Worm (Caenorhabditis elegans): Measurements from ENCODE around the gene chil-12.

chil-12 gene

DNA sequence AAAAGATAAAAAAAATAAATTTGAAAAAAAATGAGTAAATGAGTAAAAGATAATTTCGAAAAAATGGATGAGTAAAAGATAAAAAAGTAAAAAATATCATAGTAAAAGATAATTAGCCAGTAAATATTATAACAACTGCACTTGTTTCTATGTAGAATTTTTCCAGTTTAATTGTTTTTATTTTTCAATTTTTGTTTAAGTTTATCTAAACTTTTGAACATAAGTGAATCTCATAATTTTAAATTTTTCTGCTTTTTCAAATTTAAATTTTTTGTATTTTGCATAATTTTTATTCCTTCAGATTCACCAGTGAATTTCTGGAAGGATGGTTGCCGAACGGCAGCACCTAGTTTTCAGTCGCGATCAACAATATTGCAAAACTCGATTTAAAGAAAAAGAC lies at the start of gene chil-12:
chil-12 (plus strand) TSS at position 301 of the 400 bp plus-strand sequence.
- TF ChIP-seq unc-55 (GFP tag; optimal IDR thresholded peaks at IDR 0.05) (no peak), snpc-4 (tag; optimal IDR thresholded peaks at IDR 0.05) (no peak), nhr-12 (tag; optimal IDR thresholded peaks at IDR 0.05) (no peak), elt-3 (tag; optimal IDR thresholded peaks at IDR 0.05) (no peak), R02D3.7 (tag; optimal IDR thresholded peaks at IDR 0.05) (no peak), nhr-25 (tag; optimal IDR thresholded peaks at IDR 0.05) (no peak), dmd-4 (tag; optimal IDR thresholded peaks at IDR 0.05) (no peak), lsy-2 (tag; optimal IDR thresholded peaks at IDR 0.05) (no peak), ZK546.5 (tag; optimal IDR thresholded peaks at IDR 0.05) (no peak)

- TF ChIP-seq unc-62 (GFP tag; optimal IDR thresholded peaks at IDR 0.05) = no peak
- TF ChIP-seq ceh-16 (tag; optimal IDR thresholded peaks at IDR 0.05) = no peak
- no peak for TF ChIP-seq ceh-82 (tag; optimal IDR thresholded peaks at IDR 0.05)
- TF ChIP-seq nhr-21 (tag; optimal IDR thresholded peaks at IDR 0.05) = no peak
- no peak for TF ChIP-seq snpc-4 (tag; optimal IDR thresholded peaks at IDR 0.05)
- TF ChIP-seq lin-13 (GFP tag; optimal IDR thresholded peaks at IDR 0.05) = no peak
- no peak for TF ChIP-seq lin-11 (tag; optimal IDR thresholded peaks at IDR 0.05)
- TF ChIP-seq ztf-1 (GFP tag; conservative IDR thresholded peaks at IDR 0.05) = no peak
- no peak for TF ChIP-seq dmd-4 (tag; optimal IDR thresholded peaks at IDR 0.05)
- TF ChIP-seq nhr-6 (tag; optimal IDR thresholded peaks at IDR 0.05) = no peak
- TF ChIP-seq lsy-2 (tag; optimal IDR thresholded peaks at IDR 0.05) = no peak
- TF ChIP-seq mbf-1 (tag; optimal IDR thresholded peaks at IDR 0.05) = no peak
- no peak for TF ChIP-seq fos-1 (tag; optimal IDR thresholded peaks at IDR 0.05)
- no peak for TF ChIP-seq ztf-11 (tag; optimal IDR thresholded peaks at IDR 0.05)
- no peak for TF ChIP-seq sem-4 (tag; optimal IDR thresholded peaks at IDR 0.05)
Measured at ce11 chrV:15191971-15192370, 49.4 kb upstream of the chil-12 start.

DNA sequence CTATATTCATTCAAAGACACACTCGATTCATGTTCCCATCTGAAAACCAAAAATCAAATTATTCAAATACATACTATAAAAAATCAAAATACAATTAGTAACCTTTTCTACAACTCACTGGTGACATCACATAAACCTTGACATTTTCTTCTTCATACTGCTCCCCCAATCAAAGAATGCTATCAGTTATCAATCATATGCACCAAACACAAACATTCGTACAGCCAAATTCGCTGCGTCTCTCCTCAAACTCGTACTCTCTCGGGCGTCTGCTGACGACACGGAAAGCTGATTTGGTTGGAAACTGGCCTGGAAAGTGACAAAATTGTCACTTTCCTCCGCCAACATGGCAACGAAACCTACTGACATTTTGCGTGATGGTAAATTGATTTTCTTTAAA lies 49.0 kb upstream of the chil-12 start, which contains the start of gene plc-2:
plc-2 (plus strand) TSS at position 196 of the 400 bp plus-strand sequence.
- TF ChIP-seq unc-55 (GFP tag; optimal IDR thresholded peaks at IDR 0.05) (no peak), ceh-16 (tag; optimal IDR thresholded peaks at IDR 0.05) (no peak), nhr-77 (tag; optimal IDR thresholded peaks at IDR 0.05) (no peak), C34F6.9 (tag; optimal IDR thresholded peaks at IDR 0.05) (no peak), crh-2 (tag; optimal IDR thresholded peaks at IDR 0.05) (peak; percentile 18), sem-4 (tag; optimal IDR thresholded peaks at IDR 0.05) (no peak), snpc-4 (tag; optimal IDR thresholded peaks at IDR 0.05) (no peak), elt-3 (tag; optimal IDR thresholded peaks at IDR 0.05) (no peak), lin-39 (tag; optimal IDR thresholded peaks at IDR 0.05) (no peak), fos-1 (tag; optimal IDR thresholded peaks at IDR 0.05) (peak; percentile 76), nhr-25 (tag; optimal IDR thresholded peaks at IDR 0.05) (no peak), lin-11 (tag; optimal IDR thresholded peaks at IDR 0.05) (no peak)

- TF ChIP-seq snpc-4 (tag; optimal IDR thresholded peaks at IDR 0.05) = no peak
- no peak for TF ChIP-seq nhr-237 (tag; optimal IDR thresholded peaks at IDR 0.05)
- TF ChIP-seq nhr-77 (tag; optimal IDR thresholded peaks at IDR 0.05) = no peak
- TF ChIP-seq gmeb-1 (tag; optimal IDR thresholded peaks at IDR 0.05) = no peak
- no peak for TF ChIP-seq aly-2 (tag; optimal IDR thresholded peaks at IDR 0.05)
- TF ChIP-seq elt-3 (tag; optimal IDR thresholded peaks at IDR 0.05) = no peak
- no peak for TF ChIP-seq nhr-6 (tag; optimal IDR thresholded peaks at IDR 0.05)
- TF ChIP-seq nhr-23 (tag; optimal IDR thresholded peaks at IDR 0.05) = no peak
- TF ChIP-seq F13H6.1 (tag; optimal IDR thresholded peaks at IDR 0.05) = no peak
Measured at ce11 chrV:15193909-15194308, 47.5 kb upstream of the chil-12 start, which contains the start of gene Y75B12B.13. Gene Y75B12B.13 (minus strand): TSS chrV:15194009.

- TF ChIP-seq R02D3.7 (tag; optimal IDR thresholded peaks at IDR 0.05) = no peak
- TF ChIP-seq ama-1 (optimal IDR thresholded peaks at IDR 0.05) = no peak
Measured at ce11 chrV:15197955-15198354, 43.4 kb upstream of the chil-12 start, which contains the start of gene srw-1. Gene srw-1 (plus strand): TSS chrV:15198255.

DNA sequence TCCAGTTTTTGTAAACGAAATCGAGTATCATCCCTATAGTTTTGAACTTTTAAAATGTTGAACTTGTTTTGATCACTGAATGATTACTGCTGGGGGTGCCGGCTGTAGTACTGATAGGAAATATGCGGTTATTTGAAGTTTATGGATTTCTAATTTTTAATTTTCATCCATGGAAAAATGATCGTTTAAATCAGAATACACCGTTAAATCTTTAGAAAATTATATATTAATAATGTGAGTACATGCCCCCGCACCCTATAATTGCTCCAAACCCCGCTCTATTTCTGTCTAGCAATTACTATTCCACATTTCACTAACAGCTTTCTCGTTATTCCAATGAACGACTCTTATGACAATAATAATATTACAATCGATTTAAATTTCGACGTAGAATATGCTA lies 41.6 kb upstream of the chil-12 start, which contains the start of gene Y75B12B.10:
Y75B12B.10 (plus strand) TSS at position 301 of the 400 bp plus-strand sequence.
- TF ChIP-seq nhr-23 (tag; optimal IDR thresholded peaks at IDR 0.05) = no peak
- no peak for TF ChIP-seq nhr-21 (tag; optimal IDR thresholded peaks at IDR 0.05)
- TF ChIP-seq R02D3.7 (tag; optimal IDR thresholded peaks at IDR 0.05) = no peak
- TF ChIP-seq gmeb-1 (tag; optimal IDR thresholded peaks at IDR 0.05) = no peak
- TF ChIP-seq egl-27 (tag; optimal IDR thresholded peaks at IDR 0.05) = no peak
- no peak for TF ChIP-seq nhr-77 (tag; optimal IDR thresholded peaks at IDR 0.05)
- no peak for TF ChIP-seq unc-39 (tag; optimal IDR thresholded peaks at IDR 0.05)
- TF ChIP-seq lin-39 (tag; optimal IDR thresholded peaks at IDR 0.05) = no peak
- TF ChIP-seq mab-5 (tag; optimal IDR thresholded peaks at IDR 0.05) = no peak
- TF ChIP-seq ztf-1 (GFP tag; conservative IDR thresholded peaks at IDR 0.05) = no peak
- TF ChIP-seq nhr-129 (tag; optimal IDR thresholded peaks at IDR 0.05) = no peak
- no peak for TF ChIP-seq aly-2 (tag; optimal IDR thresholded peaks at IDR 0.05)
- TF ChIP-seq ceh-82 (tag; optimal IDR thresholded peaks at IDR 0.05) = no peak
- no peak for TF ChIP-seq Y55F3AM.14 (GFP tag; optimal IDR thresholded peaks at IDR 0.05)
- no peak for TF ChIP-seq nhr-11 (tag; optimal IDR thresholded peaks at IDR 0.05)
- no peak for TF ChIP-seq unc-55 (GFP tag; optimal IDR thresholded peaks at IDR 0.05)

Measured in whole organism, L2 larva.